Worm (Caenorhabditis elegans) whole organism, L1 larva: Measurements from ENCODE around the gene fdgt-1.
A peak's percentile ranks its signal among the peaks of the same experiment; 100 is the strongest.

Experiments used
- C04F5.9 ChIP-seq: sonication (generic microtip); optimal IDR thresholded peaks from 2 replicates; lab custom pipeline; 2016; ENCODE audit warnings: missing genetic modification characterization, missing compliant biosample characterization
- C34B4.2 ChIP-seq: sonication (generic microtip); optimal IDR thresholded peaks from 2 replicates; lab custom pipeline; 2017; ENCODE audit warnings: mild to moderate bottlenecking, missing genetic modification characterization, missing compliant biosample characterization
- F16B12.6 ChIP-seq: fragments of 150-350 bp; optimal IDR thresholded peaks from 2 replicates; lab custom pipeline; 2014; ENCODE audit warnings: missing biosample characterization, missing genetic modification characterization
- Y116A8C.19 ChIP-seq: sonication (generic microtip); optimal IDR thresholded peaks from 2 replicates; lab custom pipeline; 2016; ENCODE audit warnings: missing compliant biosample characterization, missing genetic modification characterization, borderline replicate concordance
- aha-1 ChIP-seq: fragments of 150-350 bp; optimal IDR thresholded peaks from 2 replicates; lab custom pipeline; 2014; ENCODE audit warnings: missing biosample characterization, missing genetic modification characterization
- alr-1 ChIP-seq: fragments of 200-800 bp; sonication (Bioruptor generic); optimal IDR thresholded peaks from 2 replicates; lab custom pipeline; 2018; ENCODE audit warnings: borderline replicate concordance, mild to moderate bottlenecking, missing genetic modification characterization, missing compliant biosample characterization
- ama-1 ChIP-seq: fragments of 150-350 bp; optimal IDR thresholded peaks from 2 replicates; lab custom pipeline; 2014
- blmp-1 ChIP-seq: fragments of 150-350 bp; optimal IDR thresholded peaks from 2 replicates; lab custom pipeline; 2014; ENCODE audit warnings: missing biosample characterization, missing genetic modification characterization
- ceh-82 ChIP-seq, 3 experiments: fragments of 150-350 bp in 1 of 3; sonication (generic microtip) in 2 of 3; optimal IDR thresholded peaks; 2 replicates each; lab custom pipeline; 2014 to 2017; ENCODE audit warnings: missing biosample characterization in 3 of 3, missing genetic modification characterization in 3 of 3
- ceh-88 ChIP-seq: fragments of 200-800 bp; sonication (Bioruptor generic); IDR thresholded peaks from 2 replicates; pipeline ENCODE4 v1.3.6; 2022; ENCODE audit warnings: missing genetic modification characterization, missing compliant biosample characterization
- dpl-1 ChIP-seq, 3 experiments: fragments of 150-350 bp in 2 of 3; sonication (generic microtip) in 1 of 3; optimal IDR thresholded peaks; 2 replicates each; lab custom pipeline; 2014 to 2017; ENCODE audit warnings: missing biosample characterization in 3 of 3, missing genetic modification characterization in 3 of 3, missing genetic modification reagents in 3 of 3
- efl-1 ChIP-seq, 4 experiments: fragments of 150-350 bp; optimal IDR thresholded peaks in 3 of 4; peaks in 1 of 4; 1 replicate in 1 of 4; 2 replicates in 3 of 4; lab custom pipeline; 2014; ENCODE audit warnings: missing biosample characterization in 2 of 4, missing genetic modification characterization in 2 of 4, missing genetic modification reagents in 2 of 4
- efl-3 ChIP-seq: fragments of 200-800 bp; sonication (Bioruptor generic); optimal IDR thresholded peaks from 2 replicates; lab custom pipeline; 2018; ENCODE audit warnings: mild to moderate bottlenecking, missing genetic modification characterization, missing compliant biosample characterization
- egl-27 ChIP-seq, 2 experiments: fragments of 150-350 bp in 1 of 2; sonication (generic microtip); optimal IDR thresholded peaks; 3 replicates each; lab custom pipeline; 2017 to 2018; ENCODE audit warnings: missing biosample characterization in 2 of 2, missing genetic modification characterization in 2 of 2, missing genetic modification reagents in 2 of 2
- elt-3 ChIP-seq, 6 experiments: fragments of 150-350 bp in 1 of 6; sonication (generic microtip); optimal IDR thresholded peaks; 2 replicates each; lab custom pipeline; 2017 to 2018; ENCODE audit warnings: missing biosample characterization in 6 of 6, missing genetic modification characterization in 6 of 6, inconsistent platforms in 1 of 6
- fkh-8 ChIP-seq: sonication (generic microtip); optimal IDR thresholded peaks from 2 replicates; lab custom pipeline; 2016; ENCODE audit warnings: mild to moderate bottlenecking, missing genetic modification characterization, missing compliant biosample characterization
- grh-1 ChIP-seq: fragments of 200-800 bp; sonication (Bioruptor generic); IDR thresholded peaks from 2 replicates; pipeline ENCODE4 v1.3.6; 2022; ENCODE audit warnings: missing genetic modification reagents, missing genetic modification characterization, missing compliant biosample characterization
- hlh-17 ChIP-seq: fragments of 200-800 bp; sonication (Bioruptor generic); optimal IDR thresholded peaks from 2 replicates; lab custom pipeline; 2018; ENCODE audit warnings: missing genetic modification characterization, mild to moderate bottlenecking, missing compliant biosample characterization, moderate library complexity, borderline replicate concordance
- hlh-4 ChIP-seq: sonication (generic microtip); optimal IDR thresholded peaks from 2 replicates; lab custom pipeline; 2016; ENCODE audit warnings: mild to moderate bottlenecking, missing genetic modification characterization, missing compliant biosample characterization
- hpl-2 ChIP-seq: fragments of 150-350 bp; optimal IDR thresholded peaks from 2 replicates; lab custom pipeline; 2014; ENCODE audit warnings: missing biosample characterization, missing genetic modification reagents, missing genetic modification characterization
- irx-1 ChIP-seq: sonication (generic microtip); optimal IDR thresholded peaks from 2 replicates; lab custom pipeline; 2016; ENCODE audit warnings: missing genetic modification characterization, missing compliant biosample characterization
- isw-1 ChIP-seq: fragments of 200-800 bp; sonication (Bioruptor generic); IDR thresholded peaks from 2 replicates; pipeline ENCODE4 v1.3.6; 2022; ENCODE audit warnings: missing genetic modification characterization, missing compliant biosample characterization
- lin-15B ChIP-seq: fragments of 150-350 bp; sonication (generic microtip); optimal IDR thresholded peaks from 3 replicates; lab custom pipeline; 2014; ENCODE audit warnings: missing biosample characterization, missing genetic modification characterization
- lin-35 ChIP-seq, 2 experiments: fragments of 150-350 bp; optimal IDR thresholded peaks; 2 replicates each; lab custom pipeline; 2014; ENCODE audit warnings: missing biosample characterization in 2 of 2, missing genetic modification characterization in 2 of 2, missing genetic modification reagents in 2 of 2
- lin-39 ChIP-seq: fragments of 150-350 bp; optimal IDR thresholded peaks from 2 replicates; lab custom pipeline; 2014; ENCODE audit warnings: missing biosample characterization, missing genetic modification reagents, missing genetic modification characterization
- mdl-1 ChIP-seq, 2 experiments: fragments of 150-350 bp; optimal IDR thresholded peaks; 2 replicates each; lab custom pipeline; 2014 to 2017; ENCODE audit warnings: missing biosample characterization in 2 of 2, missing genetic modification characterization in 2 of 2, inconsistent platforms in 1 of 2
- mef-2 ChIP-seq: fragments of 150-350 bp; optimal IDR thresholded peaks from 2 replicates; lab custom pipeline; 2014; ENCODE audit warnings: missing biosample characterization, missing genetic modification characterization
- nhr-12 ChIP-seq: sonication (generic microtip); optimal IDR thresholded peaks from 2 replicates; lab custom pipeline; 2017; ENCODE audit warnings: missing biosample characterization, missing genetic modification characterization
- nhr-19 ChIP-seq: fragments of 200-800 bp; sonication (Bioruptor generic); conservative IDR thresholded peaks from 2 replicates; pipeline ENCODE4 v1.3.6; 2022; ENCODE audit warnings: missing genetic modification characterization, missing compliant biosample characterization
- nhr-237 ChIP-seq: fragments of 150-350 bp; optimal IDR thresholded peaks from 2 replicates; lab custom pipeline; 2014; ENCODE audit warnings: missing biosample characterization, missing genetic modification characterization
- nhr-47 ChIP-seq: sonication (generic microtip); optimal IDR thresholded peaks from 2 replicates; lab custom pipeline; 2016; ENCODE audit warnings: mild to moderate bottlenecking, missing genetic modification characterization, moderate library complexity, missing compliant biosample characterization
- nhr-71 ChIP-seq: sonication (generic microtip); optimal IDR thresholded peaks from 2 replicates; lab custom pipeline; 2016; ENCODE audit warnings: mild to moderate bottlenecking, missing genetic modification characterization, moderate library complexity, missing compliant biosample characterization
- nhr-84 ChIP-seq: sonication (generic microtip); optimal IDR thresholded peaks from 2 replicates; lab custom pipeline; 2017; ENCODE audit warnings: missing biosample characterization, missing genetic modification characterization
- nhr-85 ChIP-seq: sonication (generic microtip); peaks from one replicate; lab custom pipeline; 2016; ENCODE audit warnings: missing genetic modification characterization, inconsistent platforms, missing compliant biosample characterization
- nhr-90 ChIP-seq: sonication (generic microtip); optimal IDR thresholded peaks from 2 replicates; lab custom pipeline; 2016; ENCODE audit warnings: mild to moderate bottlenecking, missing genetic modification characterization, missing compliant biosample characterization; ENCODE audit not compliant: poor library complexity
- pqm-1 ChIP-seq: sonication (generic microtip); optimal IDR thresholded peaks from 3 replicates; lab custom pipeline; 2017; ENCODE audit warnings: missing biosample characterization, missing genetic modification characterization
- rnt-1 ChIP-seq: sonication (generic microtip); optimal IDR thresholded peaks from 2 replicates; lab custom pipeline; 2016; ENCODE audit warnings: mild to moderate bottlenecking, missing genetic modification characterization, moderate library complexity, missing compliant biosample characterization
- snu-23 ChIP-seq: sonication (generic microtip); optimal IDR thresholded peaks from 2 replicates; lab custom pipeline; 2016; ENCODE audit warnings: missing genetic modification characterization, missing compliant biosample characterization
- sox-4 ChIP-seq: sonication (generic microtip); optimal IDR thresholded peaks from 2 replicates; lab custom pipeline; 2016; ENCODE audit warnings: missing genetic modification characterization, missing compliant biosample characterization
- sptf-1 ChIP-seq: fragments of 150-350 bp; optimal IDR thresholded peaks from 2 replicates; lab custom pipeline; 2014; ENCODE audit warnings: missing biosample characterization, missing genetic modification characterization
- tbx-2 ChIP-seq: sonication (generic microtip); optimal IDR thresholded peaks from 2 replicates; lab custom pipeline; 2016; ENCODE audit warnings: missing genetic modification characterization, missing compliant biosample characterization
- tlp-1 ChIP-seq: fragments of 150-350 bp; optimal IDR thresholded peaks from 2 replicates; lab custom pipeline; 2014; ENCODE audit warnings: missing biosample characterization, missing genetic modification characterization
- unc-130 ChIP-seq: fragments of 150-350 bp; optimal IDR thresholded peaks from 2 replicates; lab custom pipeline; 2017; ENCODE audit warnings: missing biosample characterization, missing genetic modification characterization, inconsistent platforms
- unc-62 ChIP-seq: fragments of 150-350 bp; optimal IDR thresholded peaks from 2 replicates; lab custom pipeline; 2014; ENCODE audit warnings: missing biosample characterization, missing genetic modification reagents, missing genetic modification characterization
- unc-98 ChIP-seq: fragments of 200-800 bp; sonication (Bioruptor generic); IDR thresholded peaks from 2 replicates; pipeline ENCODE4 v1.3.6; 2022; ENCODE audit warnings: missing genetic modification characterization, missing compliant biosample characterization
- zag-1 ChIP-seq: fragments of 150-350 bp; optimal IDR thresholded peaks from 2 replicates; lab custom pipeline; 2014; ENCODE audit warnings: missing biosample characterization, missing genetic modification characterization
- zip-4 ChIP-seq: fragments of 200-800 bp; sonication (Bioruptor generic); optimal IDR thresholded peaks from 2 replicates; lab custom pipeline; 2018; ENCODE audit warnings: mild to moderate bottlenecking, missing genetic modification characterization, moderate library complexity, missing compliant biosample characterization
- ztf-11 ChIP-seq, 2 experiments: sonication (generic microtip); optimal IDR thresholded peaks; 2 replicates each; lab custom pipeline; 2016 to 2017; ENCODE audit warnings: missing genetic modification characterization in 2 of 2, missing biosample characterization in 1 of 2, missing compliant biosample characterization in 1 of 2
- ztf-4 ChIP-seq: fragments of 150-350 bp; optimal IDR thresholded peaks from 2 replicates; lab custom pipeline; 2014; ENCODE audit warnings: missing biosample characterization, missing genetic modification characterization

fdgt-1 gene

DNA sequence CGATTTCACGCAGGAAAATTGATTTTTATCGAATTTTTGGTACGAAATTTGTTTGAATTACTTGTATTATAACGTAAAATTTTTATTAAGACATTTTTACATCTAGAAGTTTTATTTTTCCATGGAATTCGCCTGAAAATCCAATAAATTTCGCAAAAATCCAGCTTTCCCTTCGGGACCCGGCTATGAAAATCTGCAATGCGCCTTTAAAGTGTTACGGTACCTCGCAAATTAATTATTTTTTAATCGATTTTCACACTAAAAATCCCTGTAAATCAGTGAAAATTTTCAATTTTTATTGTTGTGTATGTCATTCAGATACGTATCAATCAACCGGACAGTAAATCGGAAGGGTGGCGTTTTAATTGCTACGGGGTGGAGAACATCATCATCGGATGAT is 3.4 kb upstream of the fdgt-1 start:
- no peak for TF ChIP-seq ceh-82 (tag; optimal IDR thresholded peaks at IDR 0.05; lab: Kevin White, UChicago)
- TF ChIP-seq nhr-12: no peak
- TF ChIP-seq snu-23 (GFP tag; lab: Kevin White, UChicago): no peak
- peak; percentile 11 for TF ChIP-seq blmp-1 (tag; lab: Kevin White, UChicago)
- TF ChIP-seq, all 84 proteins: peak for 1

DNA sequence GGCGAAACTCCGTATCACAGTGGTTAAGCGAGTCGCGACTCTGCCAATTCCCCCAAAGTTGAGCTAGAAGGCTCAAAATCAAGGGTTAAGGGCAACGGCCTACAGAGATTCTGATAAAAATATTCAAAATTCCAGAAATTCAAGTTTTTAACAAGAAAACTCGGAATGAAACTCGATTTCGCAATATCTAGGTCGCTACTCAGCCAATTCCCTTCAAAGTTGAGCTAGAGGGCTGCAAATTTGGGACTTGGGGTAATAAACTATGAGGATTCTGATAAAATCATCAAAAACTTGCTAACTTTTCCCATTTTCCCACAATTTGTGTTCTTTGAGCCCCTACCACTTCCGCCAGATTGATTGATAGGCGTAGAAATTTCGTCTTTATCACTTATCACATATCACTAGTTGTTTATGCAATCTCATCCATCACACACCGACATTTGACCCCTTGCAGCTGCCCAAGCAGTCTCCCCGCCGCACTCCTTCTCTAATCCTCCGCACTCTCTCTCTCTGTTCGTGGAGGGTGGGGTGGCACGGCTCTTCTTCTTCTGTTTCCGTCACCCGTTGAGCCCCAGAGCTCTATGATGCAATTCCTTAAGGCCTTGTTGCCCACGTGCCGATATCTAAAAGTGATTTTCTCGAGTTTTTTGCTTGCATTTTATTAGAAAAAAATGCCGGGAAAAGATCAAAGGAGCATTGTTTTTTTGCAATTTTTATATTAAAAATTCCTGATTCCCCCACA is 2.6 kb upstream of the fdgt-1 start:
- TF ChIP-seq blmp-1 (tag; lab: Kevin White, UChicago): no peak
- peak in 2 of 3 experiments; percentile 1 to 25 for TF ChIP-seq dpl-1 (GFP tag; optimal IDR thresholded peaks at IDR 0.05; lab: Kevin White, UChicago)
- TF ChIP-seq ztf-11 (tag; optimal IDR thresholded peaks at IDR 0.05; lab: Kevin White, UChicago): no peak
- no peak for TF ChIP-seq alr-1 (tag; lab: Kevin White, UChicago)
- TF ChIP-seq sox-4 (tag; lab: Kevin White, UChicago): no peak
- TF ChIP-seq pqm-1 (tag; lab: Kevin White, UChicago): no peak
- TF ChIP-seq sptf-1 (tag; lab: Kevin White, UChicago): no peak
- 0 out of 2 replicates have a peak, but pooled peaks have one; percentile 28 for TF ChIP-seq unc-98 (GFP tag; lab: Robert Waterston, UW)
- TF ChIP-seq C04F5.9 (tag; lab: Kevin White, UChicago): no peak
- no peak for TF ChIP-seq unc-62 (GFP tag; lab: Kevin White, UChicago)
- TF ChIP-seq lin-15B (tag; lab: Kevin White, UChicago): no peak
- no peak for TF ChIP-seq hlh-17 (GFP tag; lab: Kevin White, UChicago)
- no peak for TF ChIP-seq zag-1
- peak; percentile 81 for TF ChIP-seq nhr-71 (tag; lab: Kevin White, UChicago)
- TF ChIP-seq nhr-47 (tag; lab: Kevin White, UChicago): no peak
- TF ChIP-seq aha-1 (tag; lab: Kevin White, UChicago): no peak
- TF ChIP-seq efl-3 (GFP tag; lab: Kevin White, UChicago): no peak
- TF ChIP-seq hpl-2 (GFP tag; lab: Kevin White, UChicago): no peak
- peak in 1 of 2 experiments; percentile 8 for TF ChIP-seq lin-35 (GFP tag; optimal IDR thresholded peaks at IDR 0.05; lab: Kevin White, UChicago)
- no peak for TF ChIP-seq nhr-84 (tag; lab: Kevin White, UChicago)
- no peak for TF ChIP-seq Y116A8C.19 (tag; lab: Kevin White, UChicago)
- no peak for TF ChIP-seq C34B4.2 (tag; lab: Kevin White, UChicago)
- TF ChIP-seq nhr-90 (tag; lab: Kevin White, UChicago): no peak
- TF ChIP-seq mdl-1 (tag; optimal IDR thresholded peaks at IDR 0.05; lab: Kevin White, UChicago): peak in 1 of 2 experiments; percentile 61
- peak; percentile 30 for TF ChIP-seq tbx-2
- peak; percentile 90 for TF ChIP-seq zip-4
- TF ChIP-seq egl-27 (tag; optimal IDR thresholded peaks at IDR 0.05; lab: Kevin White, UChicago): no peak
- peak; percentile 7 for TF ChIP-seq unc-130 (tag; lab: Kevin White, UChicago)
- no peak for TF ChIP-seq F16B12.6 (tag; lab: Kevin White, UChicago)
- no peak for TF ChIP-seq nhr-85 (tag; lab: Kevin White, UChicago)
- TF ChIP-seq efl-1 (optimal IDR thresholded peaks at IDR 0.05; lab: Kevin White, UChicago): peak; percentile 31 to 33
- TF ChIP-seq efl-1 (GFP tag; optimal IDR thresholded peaks at IDR 0.05 in 1 of 2; lab: Kevin White, UChicago): peak in 1 of 2 experiments; percentile 27
- TF ChIP-seq rnt-1: peak; percentile 90
- no peak for TF ChIP-seq tlp-1 (tag; lab: Kevin White, UChicago)
- no peak for TF ChIP-seq irx-1 (tag; lab: Kevin White, UChicago)
- no peak for TF ChIP-seq grh-1
- no peak for TF ChIP-seq ama-1 (lab: Kevin White, UChicago)
- TF ChIP-seq mef-2: no peak
- TF ChIP-seq ceh-88 (GFP tag; lab: Robert Waterston, UW): no peak
- TF ChIP-seq lin-39 (tag; lab: Kevin White, UChicago): peak; percentile 54
- TF ChIP-seq elt-3 (tag; optimal IDR thresholded peaks at IDR 0.05; lab: Kevin White, UChicago): no peak
- no peak for TF ChIP-seq nhr-237 (tag; lab: Kevin White, UChicago)
- peak; percentile 52 for TF ChIP-seq ztf-4 (tag; lab: Kevin White, UChicago)
- no peak for TF ChIP-seq nhr-12
- peak; percentile 66 for TF ChIP-seq nhr-19 (GFP tag; lab: Robert Waterston, UW)
- peak; percentile 50 for TF ChIP-seq fkh-8 (tag; lab: Kevin White, UChicago)
- TF ChIP-seq isw-1 (GFP tag; lab: Robert Waterston, UW): no peak
- no peak for TF ChIP-seq hlh-4 (tag; lab: Kevin White, UChicago)
